Fruit fly (Drosophila melanogaster): ENCODE data around the gene CASK.

Gene CASK

DNA sequence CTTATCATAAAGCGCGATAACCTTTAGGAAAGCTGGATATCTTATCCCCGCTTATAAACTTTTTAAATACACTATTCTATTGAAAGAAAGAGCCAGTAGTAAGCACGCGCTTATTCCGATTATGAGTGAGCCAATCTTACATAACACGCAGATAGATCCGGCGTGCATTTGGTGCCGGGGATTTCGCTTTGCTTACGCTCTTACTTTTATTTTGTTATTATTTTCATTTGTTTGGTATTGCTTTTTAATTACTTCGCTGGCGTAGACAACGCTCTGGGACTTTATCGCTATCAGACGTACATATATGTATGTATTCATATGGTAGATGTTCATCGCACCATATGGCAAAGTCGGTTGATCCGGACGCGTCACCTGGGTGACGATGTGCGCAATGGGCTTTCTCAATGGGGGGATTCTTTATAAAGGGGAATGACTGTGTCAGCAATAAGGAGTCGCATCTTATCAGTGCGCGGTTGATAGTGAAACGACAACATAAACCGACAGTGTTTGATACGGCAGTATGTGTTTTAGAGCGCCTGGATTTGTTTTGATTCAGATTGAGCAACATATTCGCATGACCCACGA, 81.6 kb downstream of the CASK start (continued):
- TF ChIP-seq en (GFP tag; optimal IDR thresholded peaks at IDR 0.05), result no peak
- TF ChIP-seq mirr (GFP tag; optimal IDR thresholded peaks at IDR 0.05), result peak; percentile 39
- TF ChIP-seq lab (GFP tag; optimal IDR thresholded peaks at IDR 0.05), result peak; percentile 25
- peak; percentile 60 for TF ChIP-seq twi (tag; optimal IDR thresholded peaks at IDR 0.05)
- TF ChIP-seq grau (tag; optimal IDR thresholded peaks at IDR 0.05), result peak; percentile 54
- TF ChIP-seq Pdp1 (GFP tag; optimal IDR thresholded peaks at IDR 0.05), result peak in 1 of 2 experiments; percentile 90
- peak; percentile 80 for TF ChIP-seq wek (GFP tag; optimal IDR thresholded peaks at IDR 0.05)

- TF ChIP-seq Dbx (GFP tag; IDR thresholded peaks at IDR 0.05) (no peak), Trl (optimal IDR thresholded peaks at IDR 0.05) (peak; percentile 6 to 14), Trl (GFP tag; optimal IDR thresholded peaks at IDR 0.05) (no peak), ab (GFP tag; optimal IDR thresholded peaks at IDR 0.05) (no peak), lab (GFP tag; optimal IDR thresholded peaks at IDR 0.05) (peak; percentile 83), Jarid2 (GFP tag; optimal IDR thresholded peaks at IDR 0.05) (peak; percentile 80), Kr (GFP tag; optimal IDR thresholded peaks at IDR 0.05) (no peak), Med (GFP tag) (peak; percentile 50), oc (tag; optimal IDR thresholded peaks at IDR 0.05) (no peak), CG15601 (tag; optimal IDR thresholded peaks at IDR 0.05) (no peak), cg (GFP tag; optimal IDR thresholded peaks at IDR 0.05) (peak; percentile 10), z (GFP tag; IDR thresholded peaks at IDR 0.05) (peak; percentile 92), Vsx1 (GFP tag; optimal IDR thresholded peaks at IDR 0.05) (no peak), sug (tag; optimal IDR thresholded peaks at IDR 0.05) (peak; percentile 29), CG6813 (GFP tag; optimal IDR thresholded peaks at IDR 0.05) (no peak), CG10274 (GFP tag; optimal IDR thresholded peaks at IDR 0.05) (no peak), CG18599 (GFP tag; optimal IDR thresholded peaks at IDR 0.05) (no peak), amos (GFP tag; IDR thresholded peaks at IDR 0.05; ENCODE audit: partially characterized antibody) (peak; percentile 33; the same call in 1 of the 2 replicates), Bteb2 (GFP tag; optimal IDR thresholded peaks at IDR 0.05) (no peak), CG12219 (GFP tag; optimal IDR thresholded peaks at IDR 0.05) (no peak), so (GFP tag; IDR thresholded peaks at IDR 0.05) (no peak), klu (GFP tag; IDR thresholded peaks at IDR 0.05) (no peak), Ets65A (GFP tag) (peak; percentile 43), her (GFP tag; optimal IDR thresholded peaks at IDR 0.05) (no peak), pros (GFP tag; optimal IDR thresholded peaks at IDR 0.05) (peak; percentile 29), CG8944 (GFP tag; optimal IDR thresholded peaks at IDR 0.05) (no peak), exex (tag; optimal IDR thresholded peaks at IDR 0.05) (peak; percentile 26), CG6689 (GFP tag; IDR thresholded peaks at IDR 0.05) (no peak), ato (GFP tag; IDR thresholded peaks at IDR 0.05; ENCODE audit: partially characterized antibody) (0 out of 2 replicates have a peak, but pooled peaks have one; percentile 26), CG15073 (GFP tag; optimal IDR thresholded peaks at IDR 0.05) (peak; percentile 4), CG5953 (GFP tag; IDR thresholded peaks at IDR 0.05) (no peak), chm (GFP tag; IDR thresholded peaks at IDR 0.05) (no peak), CG17612 (GFP tag; IDR thresholded peaks at IDR 0.05) (0 out of 2 replicates have a peak, but pooled peaks have one; percentile 24), BEAF-32 (GFP tag; optimal IDR thresholded peaks at IDR 0.05) (no peak), grn (GFP tag; optimal IDR thresholded peaks at IDR 0.05) (peak; percentile 67), B-H2 (GFP tag; optimal IDR thresholded peaks at IDR 0.05) (no peak), CG10543 (GFP tag; optimal IDR thresholded peaks at IDR 0.05) (peak; percentile 29), CG5180 (GFP tag; optimal IDR thresholded peaks at IDR 0.05) (no peak), CG6791 (GFP tag; IDR thresholded peaks at IDR 0.05; ENCODE audit: partially characterized antibody) (0 out of 3 replicates have a peak, but pooled peaks have one; percentile 32), Deaf1 (tag; optimal IDR thresholded peaks at IDR 0.05) (peak; percentile 10), CG14441 (GFP tag; IDR thresholded peaks at IDR 0.05) (no peak)
Measured at dm6 chr3R:21739750-21740319, 82.6 kb downstream of the CASK start, which contains the start of gene CG5849. Gene CG5849 (plus strand): TSS chr3R:21740105.
